Worm (Caenorhabditis elegans) whole organism, early embryonic: ENCODE results near the gene Y56A3A.30.

Experiments used
- B0310.2 ChIP-seq: sonication (generic microtip); optimal IDR thresholded peaks from 2 replicates; lab custom pipeline; 2016; ENCODE audit warnings: mild to moderate bottlenecking, missing genetic modification characterization, missing compliant biosample characterization
- F13C5.2 ChIP-seq: sonication (generic microtip); optimal IDR thresholded peaks from 2 replicates; lab custom pipeline; 2017; ENCODE audit warnings: mild to moderate bottlenecking, missing genetic modification characterization, inconsistent platforms, missing compliant biosample characterization
- aly-1 ChIP-seq: sonication (generic microtip); optimal IDR thresholded peaks from 2 replicates; lab custom pipeline; 2016; ENCODE audit warnings: missing genetic modification characterization, missing compliant biosample characterization
- ama-1 ChIP-seq: fragments of 150-350 bp; optimal IDR thresholded peaks from 2 replicates; lab custom pipeline; 2014
- ceh-13 ChIP-seq: fragments of 200-800 bp; sonication (Bioruptor generic); optimal IDR thresholded peaks from 2 replicates; lab custom pipeline; 2018; ENCODE audit warnings: mild to moderate bottlenecking, missing genetic modification characterization, missing compliant biosample characterization
- ceh-36 ChIP-seq: sonication (generic microtip); optimal IDR thresholded peaks from 2 replicates; lab custom pipeline; 2016; ENCODE audit warnings: missing genetic modification characterization, inconsistent platforms, missing compliant biosample characterization
- ets-7 ChIP-seq: sonication (generic microtip); optimal IDR thresholded peaks from 2 replicates; lab custom pipeline; 2016; ENCODE audit warnings: missing genotype, missing genetic modification characterization, missing compliant biosample characterization
- flt-1 ChIP-seq: fragments of 200-800 bp; sonication (Bioruptor generic); IDR thresholded peaks from 2 replicates; pipeline ENCODE4 v1.3.6; 2022; ENCODE audit warnings: missing genetic modification characterization, missing compliant biosample characterization
- hmbx-1 ChIP-seq: sonication (generic microtip); optimal IDR thresholded peaks from 2 replicates; lab custom pipeline; 2016; ENCODE audit warnings: mild to moderate bottlenecking, missing genetic modification characterization, missing compliant biosample characterization
- hmg-4 ChIP-seq: fragments of 200-800 bp; sonication (Bioruptor generic); optimal IDR thresholded peaks from 2 replicates; lab custom pipeline; 2018; ENCODE audit warnings: mild to moderate bottlenecking, missing genetic modification characterization, missing compliant biosample characterization
- hnd-1 ChIP-seq: sonication (generic microtip); optimal IDR thresholded peaks from 2 replicates; lab custom pipeline; 2016; ENCODE audit warnings: missing genetic modification characterization, missing compliant biosample characterization
- pes-1 ChIP-seq: fragments of 200-800 bp; sonication (Bioruptor generic); IDR thresholded peaks from 2 replicates; pipeline ENCODE4 v1.3.6; 2022; ENCODE audit warnings: missing genetic modification reagents, missing genetic modification characterization, missing compliant biosample characterization
- scrt-1 ChIP-seq: fragments of 200-800 bp; sonication (Bioruptor generic); IDR thresholded peaks from 2 replicates; pipeline ENCODE4 v1.3.6; 2022; ENCODE audit warnings: missing genetic modification characterization, missing compliant biosample characterization
- sea-1 ChIP-seq: fragments of 200-800 bp; sonication (Bioruptor generic); conservative IDR thresholded peaks from 2 replicates; pipeline ENCODE4 v1.3.6; 2022; ENCODE audit warnings: missing genetic modification characterization, missing compliant biosample characterization
- tbx-11 ChIP-seq: fragments of 200-800 bp; sonication (Bioruptor generic); IDR thresholded peaks from 2 replicates; pipeline ENCODE4 v1.3.6; 2022; ENCODE audit warnings: missing genetic modification characterization, missing compliant biosample characterization
- tbx-37 ChIP-seq: fragments of 200-800 bp; sonication (Bioruptor generic); conservative IDR thresholded peaks from 2 replicates; pipeline ENCODE4 v1.3.6; 2022; ENCODE audit warnings: missing genetic modification reagents, missing genetic modification characterization, missing compliant biosample characterization
- tra-4 ChIP-seq: sonication (generic microtip); optimal IDR thresholded peaks from 2 replicates; lab custom pipeline; 2017; ENCODE audit warnings: missing genetic modification characterization, missing compliant biosample characterization

Gene Y56A3A.30

DNA sequence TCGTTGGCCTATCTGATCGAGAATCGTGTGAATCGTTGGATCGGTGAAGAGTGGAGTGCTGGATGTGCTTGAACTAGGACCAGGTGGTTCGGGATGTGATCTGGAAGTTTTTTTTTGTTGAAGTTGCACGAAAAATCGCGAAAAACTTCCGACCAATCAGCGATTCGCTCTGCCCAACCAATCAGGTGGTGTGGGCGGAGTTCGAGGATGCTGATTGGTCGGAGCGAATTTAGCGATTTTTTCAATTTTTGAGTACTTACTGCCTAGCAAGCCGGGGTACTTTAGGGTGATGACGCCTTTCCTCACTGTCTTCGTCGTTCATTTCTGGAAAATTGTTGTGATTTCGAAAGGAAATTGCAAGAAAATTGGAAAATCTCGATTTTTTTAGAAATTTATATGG is at the start of gene Y56A3A.30:
TSS of gene Y56A3A.30 (minus strand) at position 324 of the 400 bp plus-strand sequence.
- TF ChIP-seq scrt-1 (no peak), F13C5.2 (no peak), tra-4 (tag; lab: Kevin White, UChicago) (no peak), pes-1 (GFP tag; lab: Robert Waterston, UW) (no peak), hmg-4 (GFP tag; lab: Kevin White, UChicago) (no peak), B0310.2 (tag; lab: Kevin White, UChicago) (no peak), tbx-11 (no peak), aly-1 (tag; lab: Kevin White, UChicago) (no peak), hnd-1 (no peak), ama-1 (no peak), flt-1 (GFP tag; lab: Robert Waterston, UW) (no peak), sea-1 (GFP tag; lab: Robert Waterston, UW) (no peak), ceh-36 (tag; lab: Kevin White, UChicago) (no peak), ets-7 (no peak), tbx-37 (no peak), ceh-13 (GFP tag; lab: Kevin White, UChicago) (no peak), hmbx-1 (tag; lab: Kevin White, UChicago) (no peak)

DNA sequence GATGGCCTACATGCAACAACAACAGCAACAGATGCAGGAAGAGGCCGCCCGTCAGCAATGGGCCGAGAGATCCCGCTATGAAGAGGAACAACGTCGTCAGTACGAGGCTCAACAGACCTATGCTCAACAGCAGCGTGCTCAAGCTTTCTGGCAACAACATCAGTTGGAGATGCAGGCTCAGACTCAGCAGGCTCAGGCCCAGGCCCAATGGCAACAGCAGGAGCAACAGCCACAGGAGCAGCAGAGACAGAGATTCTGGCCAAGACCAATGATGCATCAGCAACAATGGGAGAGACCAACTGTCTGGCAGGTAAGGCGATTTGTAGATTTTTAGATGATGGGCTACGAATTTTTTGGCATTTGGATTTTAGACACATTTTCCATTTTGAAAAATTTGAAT is 43.4 kb upstream of the Y56A3A.30 start:
- no peak for TF ChIP-seq sea-1 (GFP tag; lab: Robert Waterston, UW)
- TF ChIP-seq tbx-37: no peak
- no peak for TF ChIP-seq tra-4 (tag; lab: Kevin White, UChicago)
- TF ChIP-seq scrt-1: no peak
- no peak for TF ChIP-seq ama-1
- TF ChIP-seq hmg-4 (GFP tag; lab: Kevin White, UChicago): no peak
- no peak for TF ChIP-seq F13C5.2
- no peak for TF ChIP-seq aly-1 (tag; lab: Kevin White, UChicago)
- TF ChIP-seq tbx-11: no peak
- no peak for TF ChIP-seq ceh-13 (GFP tag; lab: Kevin White, UChicago)
- TF ChIP-seq flt-1 (GFP tag; lab: Robert Waterston, UW): no peak
- TF ChIP-seq B0310.2 (tag; lab: Kevin White, UChicago): no peak
- no peak for TF ChIP-seq hnd-1
- TF ChIP-seq hmbx-1 (tag; lab: Kevin White, UChicago): no peak
- TF ChIP-seq ets-7: no peak
- no peak for TF ChIP-seq ceh-36 (tag; lab: Kevin White, UChicago)

DNA sequence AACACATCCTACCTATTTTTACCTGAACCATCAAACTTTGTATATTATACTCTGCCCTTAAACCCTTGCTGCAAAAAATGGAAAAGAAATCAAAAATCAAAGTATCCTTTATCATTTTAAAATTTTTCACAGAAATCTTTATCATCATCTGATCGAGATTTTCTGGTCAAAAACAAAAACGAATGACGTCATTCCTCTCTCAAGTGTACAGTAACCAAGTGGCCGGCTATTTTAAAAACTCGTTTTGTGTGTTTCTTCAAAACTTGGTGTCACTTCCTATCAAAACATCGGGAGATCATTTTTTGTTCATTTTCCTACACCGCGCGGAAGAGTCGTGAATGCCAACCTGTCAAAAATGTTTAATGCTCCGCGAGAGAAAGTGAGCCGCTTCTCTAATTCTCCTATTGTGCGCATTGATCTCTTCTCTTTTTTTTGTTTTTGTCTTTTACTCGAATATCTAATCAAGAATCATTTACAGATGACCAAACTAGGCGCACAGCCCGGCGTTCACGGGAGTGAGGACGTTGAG is 41.3 kb upstream of the Y56A3A.30 start, which contains the start of gene brp-1:
TSS of gene brp-1 (plus strand) at position 479 of the 529 bp plus-strand sequence.
- TF ChIP-seq flt-1 (GFP tag; lab: Robert Waterston, UW): no peak
- no peak for TF ChIP-seq aly-1 (tag; lab: Kevin White, UChicago)
- TF ChIP-seq ama-1: no peak
- TF ChIP-seq tbx-37: no peak
- no peak for TF ChIP-seq scrt-1
- no peak for TF ChIP-seq hmbx-1 (tag; lab: Kevin White, UChicago)
- TF ChIP-seq hmg-4 (GFP tag; lab: Kevin White, UChicago): no peak
- no peak for TF ChIP-seq sea-1 (GFP tag; lab: Robert Waterston, UW)
- no peak for TF ChIP-seq hnd-1

DNA sequence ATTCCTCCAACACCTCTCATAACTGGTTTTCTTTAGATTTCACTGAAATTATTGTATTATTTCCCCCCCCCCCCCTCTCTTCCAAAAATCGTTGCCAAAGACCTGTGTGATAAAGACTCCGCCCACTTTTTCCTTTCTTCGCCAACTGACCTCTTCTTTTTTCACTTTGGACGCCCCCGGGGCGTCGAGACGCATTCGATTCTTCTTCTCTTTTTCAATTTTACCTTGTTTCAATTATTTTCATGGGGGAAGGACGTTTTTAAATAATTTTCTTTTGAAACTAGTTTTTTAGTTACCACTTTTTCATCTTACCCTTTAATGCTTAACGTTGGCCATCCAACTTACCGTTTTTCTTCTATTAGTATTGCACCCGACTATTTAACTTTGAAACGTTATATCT is 39.1 kb upstream of the Y56A3A.30 start:
- no peak for TF ChIP-seq tbx-37
- no peak for TF ChIP-seq ama-1
- TF ChIP-seq tbx-11: no peak
- TF ChIP-seq ceh-36 (tag; lab: Kevin White, UChicago): no peak
- TF ChIP-seq hmbx-1 (tag; lab: Kevin White, UChicago): no peak
- TF ChIP-seq F13C5.2: no peak
- no peak for TF ChIP-seq hnd-1
- TF ChIP-seq pes-1 (GFP tag; lab: Robert Waterston, UW): no peak
- TF ChIP-seq scrt-1: no peak
- no peak for TF ChIP-seq ets-7
- no peak for TF ChIP-seq B0310.2 (tag; lab: Kevin White, UChicago)
- TF ChIP-seq flt-1 (GFP tag; lab: Robert Waterston, UW): no peak
- TF ChIP-seq tra-4 (tag; lab: Kevin White, UChicago): no peak
- TF ChIP-seq hmg-4 (GFP tag; lab: Kevin White, UChicago): no peak
- no peak for TF ChIP-seq ceh-13 (GFP tag; lab: Kevin White, UChicago)

DNA sequence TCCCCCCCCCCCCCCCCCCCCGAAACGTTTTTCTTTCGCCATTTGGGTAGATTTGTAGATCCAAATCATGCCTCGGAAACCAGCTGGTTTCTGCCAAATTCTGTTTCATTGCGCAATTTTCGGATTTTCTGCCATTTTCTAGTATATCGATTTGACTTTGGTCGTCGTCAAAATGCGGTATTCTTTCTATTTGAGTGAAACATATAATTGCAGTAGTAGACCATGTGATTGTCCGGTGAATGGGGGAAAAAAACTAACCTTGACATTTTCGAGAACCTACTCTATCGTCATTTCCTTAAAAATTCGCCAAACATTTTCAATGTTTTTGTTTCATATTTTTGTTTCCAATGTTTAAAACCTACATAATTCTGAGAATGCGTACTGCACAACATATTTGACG is 36.7 kb upstream of the Y56A3A.30 start:
- no peak for TF ChIP-seq ama-1
- TF ChIP-seq ceh-13 (GFP tag; lab: Kevin White, UChicago): no peak
- no peak for TF ChIP-seq tbx-11
- no peak for TF ChIP-seq tra-4 (tag; lab: Kevin White, UChicago)
- TF ChIP-seq flt-1 (GFP tag; lab: Robert Waterston, UW): no peak
- TF ChIP-seq ets-7: no peak
- no peak for TF ChIP-seq hmg-4 (GFP tag; lab: Kevin White, UChicago)
- no peak for TF ChIP-seq sea-1 (GFP tag; lab: Robert Waterston, UW)
- no peak for TF ChIP-seq aly-1 (tag; lab: Kevin White, UChicago)
- no peak for TF ChIP-seq F13C5.2
- no peak for TF ChIP-seq pes-1 (GFP tag; lab: Robert Waterston, UW)
- no peak for TF ChIP-seq hmbx-1 (tag; lab: Kevin White, UChicago)
- TF ChIP-seq scrt-1: no peak
- TF ChIP-seq hnd-1: no peak
- TF ChIP-seq ceh-36 (tag; lab: Kevin White, UChicago): no peak
- no peak for TF ChIP-seq tbx-37
- no peak for TF ChIP-seq B0310.2 (tag; lab: Kevin White, UChicago)

DNA sequence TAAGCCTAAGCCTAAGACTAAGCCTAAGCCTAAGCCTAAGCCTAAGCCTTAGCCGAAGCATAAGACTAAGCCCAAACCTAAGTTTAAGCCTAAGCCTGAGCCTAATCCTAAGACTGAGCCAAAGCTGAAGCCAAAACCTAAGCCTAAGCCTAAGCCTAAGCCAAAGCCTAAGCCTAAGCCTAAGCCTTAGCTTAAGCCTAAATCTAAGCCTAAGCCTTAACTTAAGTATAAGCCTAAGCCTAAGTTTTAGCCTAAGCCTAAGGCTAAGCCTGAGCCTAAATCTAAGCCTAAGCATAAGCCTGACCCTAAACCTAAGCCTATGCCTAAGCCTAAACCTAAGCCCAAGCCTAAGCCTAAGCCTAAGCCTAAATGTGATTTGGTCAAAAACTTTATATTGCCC is 36.3 kb upstream of the Y56A3A.30 start:
- no peak for TF ChIP-seq tbx-37
- peak; percentile 89 for TF ChIP-seq ceh-36 (tag; lab: Kevin White, UChicago)

DNA sequence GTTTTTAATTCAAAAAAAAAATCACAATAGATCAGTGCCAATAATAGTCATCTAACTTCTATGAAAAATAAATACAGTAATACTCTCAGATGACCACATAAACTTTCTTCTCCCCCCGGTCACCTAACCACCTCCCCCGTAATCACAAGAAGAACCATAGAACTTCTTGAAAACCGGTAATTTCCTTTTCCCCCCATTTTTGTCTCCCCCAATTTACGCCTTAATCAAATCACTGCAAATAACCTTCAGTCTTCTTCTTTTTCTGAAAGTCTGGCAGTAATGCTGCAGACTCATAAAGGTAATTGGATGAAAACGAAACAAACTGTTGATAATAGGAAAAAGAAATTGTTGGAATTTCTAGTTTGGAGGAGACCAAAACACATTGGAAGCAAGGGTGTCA is 35.6 kb upstream of the Y56A3A.30 start:
- TF ChIP-seq flt-1 (GFP tag; lab: Robert Waterston, UW) (no peak), hnd-1 (no peak), ets-7 (no peak), ceh-13 (GFP tag; lab: Kevin White, UChicago) (no peak), tra-4 (tag; lab: Kevin White, UChicago) (no peak), hmbx-1 (tag; lab: Kevin White, UChicago) (no peak), scrt-1 (no peak), F13C5.2 (no peak), tbx-11 (no peak), sea-1 (GFP tag; lab: Robert Waterston, UW) (no peak), hmg-4 (GFP tag; lab: Kevin White, UChicago) (no peak)
